Fruit fly (Drosophila melanogaster): ENCODE data around the gene Ir7f.
A peak's percentile ranks its signal among the peaks of the same experiment; 100 is the strongest.

DNA sequence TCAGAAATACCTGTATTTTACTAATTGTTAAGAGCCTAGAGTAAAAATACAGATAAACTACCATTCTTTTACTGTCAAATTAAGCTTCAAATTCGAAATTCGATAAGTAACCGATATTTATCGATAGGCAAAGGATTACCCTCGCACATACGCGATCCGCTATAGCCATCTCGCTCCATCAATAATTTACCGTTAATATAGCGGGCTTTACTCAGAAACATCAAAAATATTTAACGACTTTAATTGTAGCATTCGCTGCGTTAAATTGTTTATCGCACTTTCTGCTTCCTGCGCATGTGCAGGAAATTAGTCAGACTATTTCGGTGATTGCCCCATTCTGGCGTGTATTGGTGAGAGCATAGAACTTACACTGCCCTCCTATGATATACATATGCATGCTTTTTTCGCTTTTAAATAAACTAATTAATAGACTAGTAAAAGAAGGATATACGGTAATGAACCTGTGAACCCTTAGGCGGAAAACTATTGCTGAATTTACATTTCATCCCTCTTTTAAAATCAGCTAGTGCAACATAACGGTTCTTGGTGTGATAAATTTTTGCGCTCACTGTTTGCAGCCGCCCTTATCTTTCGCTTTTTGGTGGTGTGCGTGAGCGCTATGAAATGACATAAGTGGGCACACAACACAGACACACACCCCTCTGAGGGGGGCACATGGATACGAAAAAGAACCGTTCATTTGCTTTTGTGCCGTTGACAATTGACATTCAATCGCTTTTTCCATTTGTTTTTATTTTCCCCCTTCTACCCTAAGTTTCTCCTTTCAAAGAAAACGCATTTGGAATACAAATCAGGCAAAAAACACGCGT lies 24.6 kb upstream of the Ir7f start, which contains the start of the genes dpr14 and spidey:
- peak; percentile 55 for TF ChIP-seq Scr (GFP tag; IDR thresholded peaks at IDR 0.05; ENCODE audit: partially characterized antibody)
- peak; percentile 89 for TF ChIP-seq Taf1 (GFP tag; IDR thresholded peaks at IDR 0.05)
- no peak for TF ChIP-seq br (optimal IDR thresholded peaks at IDR 0.05)
- peak; percentile 62; the same call in 1 of the 3 replicates for TF ChIP-seq CG2199 (GFP tag; IDR thresholded peaks at IDR 0.05)
- peak; percentile 56; the same call in 1 of the 2 replicates for TF ChIP-seq aop (GFP tag; IDR thresholded peaks at IDR 0.05)
- no peak for TF ChIP-seq lov (optimal IDR thresholded peaks at IDR 0.05)
- TF ChIP-seq lov (GFP tag; IDR thresholded peaks at IDR 0.05) = 0 out of 3 replicates have a peak, but pooled peaks have one; percentile 68
